Worm (Caenorhabditis elegans): Measurements from ENCODE around the gene C37C3.11.
A peak's percentile ranks its signal among the peaks of the same experiment; 100 is the strongest.

Gene C37C3.11

DNA sequence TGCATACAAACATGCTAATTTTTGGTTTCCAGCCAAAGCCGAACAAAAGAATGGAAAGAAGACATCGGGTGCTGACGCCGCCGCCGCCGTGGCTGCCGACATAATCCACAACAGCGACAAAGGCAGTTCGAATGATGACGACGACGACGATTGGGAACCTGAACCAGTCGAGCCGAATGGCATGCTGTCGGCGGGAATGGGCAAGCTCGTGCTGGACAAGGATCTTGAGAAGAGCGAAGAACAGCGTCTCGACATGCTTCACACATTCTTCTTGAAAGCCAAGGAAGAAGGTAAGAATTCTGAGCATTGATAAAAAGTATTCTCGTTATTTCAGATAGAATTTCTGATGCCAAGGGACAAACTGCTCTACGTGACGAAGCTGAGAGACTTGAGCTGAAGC, 7.9 kb downstream of the C37C3.11 start:
- TF ChIP-seq Y22D7AL.16 (tag; optimal IDR thresholded peaks at IDR 0.05) (no peak), mec-3 (tag; optimal IDR thresholded peaks at IDR 0.05; ENCODE audit: borderline replicate concordance) (no peak), odd-2 (tag; optimal IDR thresholded peaks at IDR 0.05) (no peak), nhr-232 (tag; optimal IDR thresholded peaks at IDR 0.05) (no peak), tbx-2 (tag; optimal IDR thresholded peaks at IDR 0.05) (no peak), elt-4 (tag; optimal IDR thresholded peaks at IDR 0.05) (no peak), pqm-1 (tag; optimal IDR thresholded peaks at IDR 0.05) (no peak), fax-1 (tag; optimal IDR thresholded peaks at IDR 0.05) (no peak)

DNA sequence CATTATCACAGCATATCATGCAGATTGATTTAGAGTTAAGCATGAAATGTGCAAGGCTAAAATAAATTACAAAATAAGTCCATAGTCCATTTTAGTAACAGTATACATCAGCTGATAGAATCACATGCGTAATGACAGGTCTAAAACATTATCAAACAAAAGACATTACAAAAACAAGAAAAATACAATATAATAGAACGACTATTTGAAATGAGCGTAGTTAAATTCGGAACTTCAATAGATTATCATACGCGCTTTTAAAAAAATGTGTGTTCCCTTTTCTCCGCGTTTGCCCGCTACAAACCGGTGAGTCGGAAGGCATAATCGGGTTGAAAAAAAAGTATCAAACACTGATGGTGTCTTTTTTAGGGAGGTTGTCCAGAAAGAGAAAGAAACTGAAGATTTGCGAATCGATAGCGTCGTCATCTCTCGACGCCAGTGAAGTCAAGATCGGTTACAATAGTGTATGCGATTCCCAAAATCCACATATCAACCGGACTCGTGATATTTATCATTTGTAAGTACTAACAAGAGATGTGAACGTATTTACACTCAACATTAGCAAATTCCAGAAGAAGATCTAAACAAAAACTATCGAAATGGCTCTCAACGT, 9.1 kb downstream of the C37C3.11 start, which contains the start of gene C37C3.2:
Gene C37C3.2 (plus strand): TSS at position 563 of the 613 bp plus-strand sequence.
- no peak for TF ChIP-seq madf-2 (tag; optimal IDR thresholded peaks at IDR 0.05)
- no peak for TF ChIP-seq nhr-232 (tag; optimal IDR thresholded peaks at IDR 0.05)
- no peak for TF ChIP-seq Y22D7AL.16 (tag; optimal IDR thresholded peaks at IDR 0.05)
- TF ChIP-seq hlh-8 (tag; optimal IDR thresholded peaks at IDR 0.05): no peak
- TF ChIP-seq odd-2 (tag; optimal IDR thresholded peaks at IDR 0.05): no peak
- no peak for TF ChIP-seq dve-1 (tag; optimal IDR thresholded peaks at IDR 0.05)
- no peak for TF ChIP-seq tbx-7 (tag; optimal IDR thresholded peaks at IDR 0.05)
- no peak for TF ChIP-seq ceh-30 (tag; optimal IDR thresholded peaks at IDR 0.05)
- no peak for TF ChIP-seq elt-2 (tag; optimal IDR thresholded peaks at IDR 0.05)
- no peak for TF ChIP-seq ceh-45 (GFP tag; IDR thresholded peaks at IDR 0.05)
- TF ChIP-seq sdc-2 (tag; optimal IDR thresholded peaks at IDR 0.05): no peak
- no peak for TF ChIP-seq lin-11 (tag; optimal IDR thresholded peaks at IDR 0.05)
- TF ChIP-seq elt-4 (tag; optimal IDR thresholded peaks at IDR 0.05): no peak
- no peak for TF ChIP-seq ceh-9 (tag; optimal IDR thresholded peaks at IDR 0.05)
- no peak for TF ChIP-seq nfya-1 (tag; optimal IDR thresholded peaks at IDR 0.05)
- no peak for TF ChIP-seq npax-4 (tag; optimal IDR thresholded peaks at IDR 0.05)
- TF ChIP-seq rnt-1 (tag; optimal IDR thresholded peaks at IDR 0.05): no peak
- no peak for TF ChIP-seq ref-2 (tag; optimal IDR thresholded peaks at IDR 0.05)
- no peak for TF ChIP-seq pqm-1 (tag; optimal IDR thresholded peaks at IDR 0.05)

DNA sequence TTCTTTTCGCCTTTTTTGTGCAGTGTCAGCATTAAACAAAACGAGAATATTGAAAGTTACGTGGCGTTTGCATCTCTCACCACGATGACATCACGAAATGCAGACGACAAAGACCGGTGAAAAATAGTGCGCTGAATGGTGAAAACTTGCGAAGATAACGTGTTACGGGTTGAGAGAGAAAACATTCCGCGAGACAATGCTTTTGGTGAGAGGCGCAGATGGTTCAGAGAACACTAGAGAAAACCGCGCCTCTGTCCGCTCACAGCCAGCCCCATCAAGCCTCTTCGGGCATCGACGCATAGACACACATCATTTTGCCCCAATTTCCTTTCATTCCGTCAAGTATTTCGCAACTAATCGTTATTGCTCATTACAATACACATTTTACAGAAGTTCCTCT, 10.0 kb downstream of the C37C3.11 start, which contains the start of the genes C37C3.9 and C37C3.18:
Gene C37C3.9 (minus strand): TSS at position 98 of the 400 bp plus-strand sequence.
Gene C37C3.18 (plus strand): TSS at position 391 of the 400 bp plus-strand sequence.
- TF ChIP-seq nhr-11 (tag; optimal IDR thresholded peaks at IDR 0.05): no peak
- TF ChIP-seq ahr-1 (tag; optimal IDR thresholded peaks at IDR 0.05): no peak
- no peak for TF ChIP-seq pros-1 (tag; optimal IDR thresholded peaks at IDR 0.05)
- TF ChIP-seq rnt-1 (tag; optimal IDR thresholded peaks at IDR 0.05): peak; percentile 58
- TF ChIP-seq ceh-24 (tag; optimal IDR thresholded peaks at IDR 0.05): no peak
- TF ChIP-seq pax-1 (tag; optimal IDR thresholded peaks at IDR 0.05): no peak
- TF ChIP-seq sox-4 (tag; optimal IDR thresholded peaks at IDR 0.05): no peak
- no peak for TF ChIP-seq ceh-9 (tag; optimal IDR thresholded peaks at IDR 0.05)
- no peak for TF ChIP-seq pha-4 (tag; optimal IDR thresholded peaks at IDR 0.05)
- TF ChIP-seq hlh-13 (GFP tag; optimal IDR thresholded peaks at IDR 0.05): no peak
- no peak for TF ChIP-seq ama-1 (optimal IDR thresholded peaks at IDR 0.05)
- no peak for TF ChIP-seq unc-3 (GFP tag; conservative IDR thresholded peaks at IDR 0.05)
- TF ChIP-seq unc-3 (tag; optimal IDR thresholded peaks at IDR 0.05): no peak
- TF ChIP-seq tbx-7 (tag; optimal IDR thresholded peaks at IDR 0.05): no peak
- peak; percentile 6 for TF ChIP-seq hlh-30 (tag; optimal IDR thresholded peaks at IDR 0.05; ENCODE audit: insufficient read depth)
- no peak for TF ChIP-seq ttx-3 (tag; optimal IDR thresholded peaks at IDR 0.05)
- peak; percentile 63 for TF ChIP-seq nfya-1 (tag; optimal IDR thresholded peaks at IDR 0.05)
- TF ChIP-seq pqm-1 (tag; optimal IDR thresholded peaks at IDR 0.05): peak; percentile 31
- TF ChIP-seq hlh-8 (tag; optimal IDR thresholded peaks at IDR 0.05): no peak
- peak; percentile 42 for TF ChIP-seq ceh-31 (tag; optimal IDR thresholded peaks at IDR 0.05)
- peak; percentile 39 for TF ChIP-seq T23F11.4 (GFP tag; optimal IDR thresholded peaks at IDR 0.05)
- no peak for TF ChIP-seq hlh-6 (tag; optimal IDR thresholded peaks at IDR 0.05)
- TF ChIP-seq mec-3 (tag; optimal IDR thresholded peaks at IDR 0.05; ENCODE audit: borderline replicate concordance): no peak
- no peak for TF ChIP-seq che-1 (tag; optimal IDR thresholded peaks at IDR 0.05)
- TF ChIP-seq pha-2 (tag; optimal IDR thresholded peaks at IDR 0.05): no peak
- TF ChIP-seq fkh-10 (GFP tag; optimal IDR thresholded peaks at IDR 0.05): no peak
- TF ChIP-seq dmd-4 (tag; optimal IDR thresholded peaks at IDR 0.05; ENCODE audit: borderline replicate concordance): no peak
- TF ChIP-seq ceh-30 (tag; optimal IDR thresholded peaks at IDR 0.05): no peak
- TF ChIP-seq tbx-2 (tag; optimal IDR thresholded peaks at IDR 0.05): peak; percentile 19
- TF ChIP-seq ceh-18 (tag; optimal IDR thresholded peaks at IDR 0.05): peak; percentile 48
- TF ChIP-seq unc-86 (tag; optimal IDR thresholded peaks at IDR 0.05): no peak
- TF ChIP-seq dve-1 (tag; optimal IDR thresholded peaks at IDR 0.05): no peak
- no peak for TF ChIP-seq unc-42 (tag; optimal IDR thresholded peaks at IDR 0.05)
- no peak for TF ChIP-seq elt-2 (tag; optimal IDR thresholded peaks at IDR 0.05)
- TF ChIP-seq hlh-15 (tag; optimal IDR thresholded peaks at IDR 0.05): no peak
- no peak for TF ChIP-seq Y22D7AL.16 (tag; optimal IDR thresholded peaks at IDR 0.05)
- no peak for TF ChIP-seq sdc-2 (tag; optimal IDR thresholded peaks at IDR 0.05)
- TF ChIP-seq ceh-22 (tag; optimal IDR thresholded peaks at IDR 0.05): no peak
- no peak for TF ChIP-seq madf-2 (tag; optimal IDR thresholded peaks at IDR 0.05)

Measured in whole organism, late embryonic.